Worm (Caenorhabditis elegans): Measurements from ENCODE around the gene flr-1.

The flr-1 gene

DNA sequence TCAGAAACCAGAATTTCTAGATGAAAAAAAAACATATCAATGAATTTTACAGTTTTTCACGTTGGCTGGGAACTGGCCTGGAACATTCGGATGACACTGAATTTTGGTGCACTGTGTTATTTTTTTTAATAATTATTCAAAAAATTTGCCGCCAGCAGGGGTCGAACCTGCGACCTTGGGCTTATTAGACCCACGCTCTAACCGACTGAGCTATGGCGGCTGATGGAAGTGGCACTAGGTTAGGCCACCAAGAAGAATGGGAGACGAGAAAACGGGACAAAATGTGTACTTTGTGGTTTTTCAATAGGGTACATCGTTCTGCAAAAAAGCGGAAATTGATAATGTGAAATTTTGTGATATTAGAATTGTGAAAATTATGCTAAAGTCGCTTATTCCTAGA lies 41.4 kb downstream of the flr-1 start (continued):
- TF ChIP-seq fkh-10 (GFP tag; optimal IDR thresholded peaks at IDR 0.05) (no peak), pax-3 (tag; optimal IDR thresholded peaks at IDR 0.05) (no peak), fkh-4 (tag; optimal IDR thresholded peaks at IDR 0.05; ENCODE audit: borderline replicate concordance) (no peak), jun-1 (tag; optimal IDR thresholded peaks at IDR 0.05) (no peak), nhr-19 (GFP tag; conservative IDR thresholded peaks at IDR 0.05) (peak; percentile 51)

DNA sequence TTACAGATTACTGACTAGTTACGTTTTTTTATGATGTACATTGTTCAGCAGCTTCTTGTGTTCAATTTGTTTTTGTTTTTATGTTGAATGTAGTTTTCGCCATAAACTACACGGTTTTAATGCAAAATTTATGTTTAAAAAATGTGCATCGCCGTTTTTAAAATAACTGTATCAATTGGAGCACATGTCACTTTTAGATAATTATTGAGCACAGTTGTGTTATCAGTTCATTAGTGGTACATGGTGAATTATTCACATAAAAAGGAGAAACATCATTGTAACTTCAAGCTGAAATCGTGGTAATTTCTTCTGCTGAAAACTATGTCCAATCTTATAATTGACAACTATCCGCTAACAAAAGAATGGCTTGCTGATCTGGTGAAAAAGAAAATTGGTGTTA lies 44.0 kb downstream of the flr-1 start:
- TF ChIP-seq lin-13 (GFP tag; optimal IDR thresholded peaks at IDR 0.05) (no peak), elt-2 (tag; optimal IDR thresholded peaks at IDR 0.05) (peak; percentile 40), blmp-1 (tag; optimal IDR thresholded peaks at IDR 0.05) (no peak), efl-1 (optimal IDR thresholded peaks at IDR 0.05) (no peak), efl-1 (GFP tag; optimal IDR thresholded peaks at IDR 0.05 in 1 of 2) (peak in 1 of 2 experiments; percentile 8), efl-3 (GFP tag; optimal IDR thresholded peaks at IDR 0.05) (no peak)

DNA sequence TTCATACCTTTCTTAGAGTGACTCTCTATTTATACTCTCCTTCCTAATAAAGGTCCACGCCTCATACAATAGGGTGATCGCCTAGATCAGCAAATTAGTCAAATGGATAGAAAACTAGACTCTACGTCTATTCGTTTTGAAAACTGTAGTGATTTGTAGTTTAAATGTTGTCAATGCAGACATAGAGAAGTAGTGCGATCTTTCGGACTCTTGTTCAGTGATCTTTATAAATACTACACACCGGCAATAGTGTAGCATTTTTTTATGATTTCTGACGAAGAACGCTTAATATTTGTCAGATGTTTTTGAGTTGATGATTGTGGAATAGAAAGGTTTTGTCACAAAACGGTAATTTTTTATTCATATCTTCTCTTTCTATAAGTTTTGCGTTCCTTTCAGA lies 45.0 kb downstream of the flr-1 start:
- TF ChIP-seq unc-62 (GFP tag; optimal IDR thresholded peaks at IDR 0.05) (no peak), sup-37 (GFP tag; optimal IDR thresholded peaks at IDR 0.05) (no peak), snu-23 (GFP tag; optimal IDR thresholded peaks at IDR 0.05) (peak; percentile 4), nhr-28 (tag; optimal IDR thresholded peaks at IDR 0.05) (no peak), isw-1 (GFP tag; IDR thresholded peaks at IDR 0.05) (no peak), nhr-20 (tag; optimal IDR thresholded peaks at IDR 0.05) (peak; percentile 71)

DNA sequence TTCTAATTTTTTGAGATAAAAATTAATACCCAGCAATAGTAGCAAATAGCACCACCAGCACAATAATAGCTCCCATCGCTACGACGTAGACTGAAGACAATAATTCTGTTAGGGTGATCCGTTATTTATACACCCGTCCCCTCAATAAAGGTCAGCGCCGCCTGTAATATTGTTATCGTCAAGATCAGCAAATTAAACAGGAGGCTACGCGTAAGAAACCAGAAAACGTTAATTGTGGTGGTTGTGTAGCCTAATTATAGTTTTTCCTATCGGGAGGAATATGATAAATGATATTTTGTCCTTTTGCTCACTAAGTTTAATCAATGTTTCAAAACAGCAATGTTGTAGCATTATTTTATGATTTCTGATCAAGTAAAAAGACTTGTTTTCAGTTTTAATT lies 46.8 kb downstream of the flr-1 start, which contains the start of the genes cyp-13B1 and C29F7.1:
Gene cyp-13B1 (minus strand): TSS at position 101 of the 400 bp plus-strand sequence.
Gene C29F7.1 (plus strand): TSS at position 394 of the 400 bp plus-strand sequence.
- no peak for TF ChIP-seq tlp-1 (tag; optimal IDR thresholded peaks at IDR 0.05)
- no peak for TF ChIP-seq lsy-2 (tag; optimal IDR thresholded peaks at IDR 0.05)
- TF ChIP-seq nhr-85 (tag) = peak; percentile 23
- peak; percentile 1 for TF ChIP-seq nhr-71 (tag; optimal IDR thresholded peaks at IDR 0.05)
- TF ChIP-seq nhr-28 (tag; optimal IDR thresholded peaks at IDR 0.05) = no peak
- TF ChIP-seq mep-1 (tag; optimal IDR thresholded peaks at IDR 0.05) = no peak
- 0 out of 2 replicates have a peak, but pooled peaks have one; percentile 18 for TF ChIP-seq nhr-19 (GFP tag; conservative IDR thresholded peaks at IDR 0.05)
- TF ChIP-seq isw-1 (GFP tag; IDR thresholded peaks at IDR 0.05) = no peak
- TF ChIP-seq mef-2 (tag; optimal IDR thresholded peaks at IDR 0.05) = no peak
- TF ChIP-seq tbx-2 (tag; optimal IDR thresholded peaks at IDR 0.05) = no peak
- no peak for TF ChIP-seq grh-1 (GFP tag; IDR thresholded peaks at IDR 0.05)
- no peak for TF ChIP-seq nhr-11 (tag; optimal IDR thresholded peaks at IDR 0.05)
- no peak for TF ChIP-seq egl-27 (tag; optimal IDR thresholded peaks at IDR 0.05)
- TF ChIP-seq lin-14 (GFP tag; optimal IDR thresholded peaks at IDR 0.05) = peak; percentile 35
- TF ChIP-seq pax-3 (tag; optimal IDR thresholded peaks at IDR 0.05) = no peak
- TF ChIP-seq nhr-47 (tag; optimal IDR thresholded peaks at IDR 0.05) = no peak
- TF ChIP-seq unc-98 (GFP tag; IDR thresholded peaks at IDR 0.05) = no peak
- no peak for TF ChIP-seq lin-15B (tag; optimal IDR thresholded peaks at IDR 0.05)
- TF ChIP-seq snpc-4 (tag; optimal IDR thresholded peaks at IDR 0.05) = no peak
- TF ChIP-seq nhr-12 (tag; optimal IDR thresholded peaks at IDR 0.05) = no peak
- TF ChIP-seq nhr-20 (tag; optimal IDR thresholded peaks at IDR 0.05) = peak; percentile 46
- TF ChIP-seq nhr-77 (tag; optimal IDR thresholded peaks at IDR 0.05) = no peak
- TF ChIP-seq F16B12.6 (tag; optimal IDR thresholded peaks at IDR 0.05) = no peak
- TF ChIP-seq efl-1 (optimal IDR thresholded peaks at IDR 0.05) = no peak
- no peak for TF ChIP-seq efl-1 (GFP tag; optimal IDR thresholded peaks at IDR 0.05 in 1 of 2)
- TF ChIP-seq Y116A8C.19 (tag; optimal IDR thresholded peaks at IDR 0.05; ENCODE audit: borderline replicate concordance) = no peak
- no peak for TF ChIP-seq ceh-90 (tag; optimal IDR thresholded peaks at IDR 0.05)
- TF ChIP-seq elt-2 (tag; optimal IDR thresholded peaks at IDR 0.05) = peak; percentile 15
- TF ChIP-seq unc-130 (tag; optimal IDR thresholded peaks at IDR 0.05) = no peak
- no peak for TF ChIP-seq ceh-63 (GFP tag; optimal IDR thresholded peaks at IDR 0.05)

All from whole organism, L1 larva.